Worm (Caenorhabditis elegans) whole organism, L1 larva: Measurements from ENCODE around the gene col-95.

ENCODE experiments used
- C04F5.9 ChIP-seq: sonication (generic microtip); optimal IDR thresholded peaks from 2 replicates; lab custom pipeline; 2016; ENCODE audit warnings: missing genetic modification characterization, missing compliant biosample characterization
- C16A3.4 ChIP-seq: fragments of 150-350 bp; optimal IDR thresholded peaks from 2 replicates; lab custom pipeline; 2014; ENCODE audit warnings: missing biosample characterization, missing genetic modification characterization
- aha-1 ChIP-seq: fragments of 150-350 bp; optimal IDR thresholded peaks from 2 replicates; lab custom pipeline; 2014; ENCODE audit warnings: missing biosample characterization, missing genetic modification characterization
- blmp-1 ChIP-seq: fragments of 150-350 bp; optimal IDR thresholded peaks from 2 replicates; lab custom pipeline; 2014; ENCODE audit warnings: missing biosample characterization, missing genetic modification characterization
- ceh-90 ChIP-seq: sonication (generic microtip); optimal IDR thresholded peaks from 2 replicates; lab custom pipeline; 2016; ENCODE audit warnings: missing genetic modification characterization, missing compliant biosample characterization
- ces-1 ChIP-seq: fragments of 150-350 bp; optimal IDR thresholded peaks from 2 replicates; lab custom pipeline; 2014; ENCODE audit warnings: missing biosample characterization, missing genetic modification reagents, missing genetic modification characterization
- dsc-1 ChIP-seq: sonication (generic microtip); optimal IDR thresholded peaks from 2 replicates; lab custom pipeline; 2016; ENCODE audit warnings: mild to moderate bottlenecking, missing genetic modification characterization, missing compliant biosample characterization
- efl-3 ChIP-seq: fragments of 200-800 bp; sonication (Bioruptor generic); optimal IDR thresholded peaks from 2 replicates; lab custom pipeline; 2018; ENCODE audit warnings: mild to moderate bottlenecking, missing genetic modification characterization, missing compliant biosample characterization
- egl-13 ChIP-seq: sonication (generic microtip); optimal IDR thresholded peaks from 2 replicates; lab custom pipeline; 2016; ENCODE audit warnings: missing genotype, missing genetic modification reagents, missing genetic modification characterization, missing compliant biosample characterization
- egl-27 ChIP-seq, 2 experiments: fragments of 150-350 bp in 1 of 2; sonication (generic microtip); optimal IDR thresholded peaks; 3 replicates each; lab custom pipeline; 2017 to 2018; ENCODE audit warnings: missing biosample characterization in 2 of 2, missing genetic modification characterization in 2 of 2, missing genetic modification reagents in 2 of 2
- ets-5 ChIP-seq: fragments of 200-800 bp; sonication (Bioruptor generic); IDR thresholded peaks from 2 replicates; pipeline ENCODE4 v1.3.6; 2022; ENCODE audit warnings: missing genetic modification characterization, missing compliant biosample characterization
- fkh-4 ChIP-seq: sonication (generic microtip); optimal IDR thresholded peaks from 2 replicates; lab custom pipeline; 2016; ENCODE audit warnings: missing compliant biosample characterization, missing genetic modification characterization, borderline replicate concordance
- fkh-8 ChIP-seq: sonication (generic microtip); optimal IDR thresholded peaks from 2 replicates; lab custom pipeline; 2016; ENCODE audit warnings: mild to moderate bottlenecking, missing genetic modification characterization, missing compliant biosample characterization
- fos-1 ChIP-seq: fragments of 150-350 bp; optimal IDR thresholded peaks from 2 replicates; lab custom pipeline; 2014; ENCODE audit warnings: missing biosample characterization, missing genetic modification characterization
- grh-1 ChIP-seq: fragments of 200-800 bp; sonication (Bioruptor generic); IDR thresholded peaks from 2 replicates; pipeline ENCODE4 v1.3.6; 2022; ENCODE audit warnings: missing genetic modification reagents, missing genetic modification characterization, missing compliant biosample characterization
- hlh-4 ChIP-seq: sonication (generic microtip); optimal IDR thresholded peaks from 2 replicates; lab custom pipeline; 2016; ENCODE audit warnings: mild to moderate bottlenecking, missing genetic modification characterization, missing compliant biosample characterization
- lin-15B ChIP-seq: fragments of 150-350 bp; sonication (generic microtip); optimal IDR thresholded peaks from 3 replicates; lab custom pipeline; 2014; ENCODE audit warnings: missing biosample characterization, missing genetic modification characterization
- lin-39 ChIP-seq: fragments of 150-350 bp; optimal IDR thresholded peaks from 2 replicates; lab custom pipeline; 2014; ENCODE audit warnings: missing biosample characterization, missing genetic modification reagents, missing genetic modification characterization
- lir-3 ChIP-seq: sonication (generic microtip); optimal IDR thresholded peaks from 2 replicates; lab custom pipeline; 2016; ENCODE audit warnings: mild to moderate bottlenecking, missing genetic modification characterization, moderate library complexity, missing compliant biosample characterization; ENCODE audit not compliant: poor library complexity
- mdl-1 ChIP-seq, 2 experiments: fragments of 150-350 bp; optimal IDR thresholded peaks; 2 replicates each; lab custom pipeline; 2014 to 2017; ENCODE audit warnings: missing biosample characterization in 2 of 2, missing genetic modification characterization in 2 of 2, inconsistent platforms in 1 of 2
- mep-1 ChIP-seq: fragments of 150-350 bp; optimal IDR thresholded peaks from 2 replicates; lab custom pipeline; 2014; ENCODE audit warnings: missing biosample characterization, missing genetic modification characterization
- nhr-20 ChIP-seq: sonication (generic microtip); optimal IDR thresholded peaks from 2 replicates; lab custom pipeline; 2016; ENCODE audit warnings: mild to moderate bottlenecking, missing genetic modification characterization, missing compliant biosample characterization
- nhr-28 ChIP-seq: fragments of 150-350 bp; optimal IDR thresholded peaks from 2 replicates; lab custom pipeline; 2014; ENCODE audit warnings: missing biosample characterization, missing genetic modification characterization
- nhr-47 ChIP-seq: sonication (generic microtip); optimal IDR thresholded peaks from 2 replicates; lab custom pipeline; 2016; ENCODE audit warnings: mild to moderate bottlenecking, missing genetic modification characterization, moderate library complexity, missing compliant biosample characterization
- nhr-71 ChIP-seq: sonication (generic microtip); optimal IDR thresholded peaks from 2 replicates; lab custom pipeline; 2016; ENCODE audit warnings: mild to moderate bottlenecking, missing genetic modification characterization, moderate library complexity, missing compliant biosample characterization
- nhr-76 ChIP-seq: sonication (generic microtip); optimal IDR thresholded peaks from 2 replicates; lab custom pipeline; 2017; ENCODE audit warnings: missing biosample characterization, missing genetic modification characterization
- nhr-85 ChIP-seq: sonication (generic microtip); peaks from one replicate; lab custom pipeline; 2016; ENCODE audit warnings: missing genetic modification characterization, inconsistent platforms, missing compliant biosample characterization
- pag-3 ChIP-seq: sonication (generic microtip); optimal IDR thresholded peaks from 2 replicates; lab custom pipeline; 2017; ENCODE audit warnings: missing genetic modification characterization, mild to moderate bottlenecking, missing compliant biosample characterization, antibody characterized with exemption, borderline replicate concordance; ENCODE audit not compliant: insufficient read depth
- pax-3 ChIP-seq: fragments of 200-800 bp; sonication (Bioruptor generic); optimal IDR thresholded peaks from 2 replicates; lab custom pipeline; 2018; ENCODE audit warnings: mild to moderate bottlenecking, missing genetic modification characterization, moderate library complexity, missing compliant biosample characterization
- rnt-1 ChIP-seq: sonication (generic microtip); optimal IDR thresholded peaks from 2 replicates; lab custom pipeline; 2016; ENCODE audit warnings: mild to moderate bottlenecking, missing genetic modification characterization, moderate library complexity, missing compliant biosample characterization
- snpc-4 ChIP-seq: fragments of 150-350 bp; optimal IDR thresholded peaks from 2 replicates; lab custom pipeline; 2014; ENCODE audit warnings: missing biosample characterization, missing genetic modification characterization
- snu-23 ChIP-seq: sonication (generic microtip); optimal IDR thresholded peaks from 2 replicates; lab custom pipeline; 2016; ENCODE audit warnings: missing genetic modification characterization, missing compliant biosample characterization
- sox-4 ChIP-seq: sonication (generic microtip); optimal IDR thresholded peaks from 2 replicates; lab custom pipeline; 2016; ENCODE audit warnings: missing genetic modification characterization, missing compliant biosample characterization
- swsn-7 ChIP-seq: sonication (generic microtip); optimal IDR thresholded peaks from 2 replicates; lab custom pipeline; 2016; ENCODE audit warnings: missing genetic modification characterization, missing compliant biosample characterization
- tbx-2 ChIP-seq: sonication (generic microtip); optimal IDR thresholded peaks from 2 replicates; lab custom pipeline; 2016; ENCODE audit warnings: missing genetic modification characterization, missing compliant biosample characterization
- zag-1 ChIP-seq: fragments of 150-350 bp; optimal IDR thresholded peaks from 2 replicates; lab custom pipeline; 2014; ENCODE audit warnings: missing biosample characterization, missing genetic modification characterization
- zip-4 ChIP-seq: fragments of 200-800 bp; sonication (Bioruptor generic); optimal IDR thresholded peaks from 2 replicates; lab custom pipeline; 2018; ENCODE audit warnings: mild to moderate bottlenecking, missing genetic modification characterization, moderate library complexity, missing compliant biosample characterization
- ztf-11 ChIP-seq, 2 experiments: sonication (generic microtip); optimal IDR thresholded peaks; 2 replicates each; lab custom pipeline; 2016 to 2017; ENCODE audit warnings: missing genetic modification characterization in 2 of 2, missing biosample characterization in 1 of 2, missing compliant biosample characterization in 1 of 2
- ztf-4 ChIP-seq: fragments of 150-350 bp; optimal IDR thresholded peaks from 2 replicates; lab custom pipeline; 2014; ENCODE audit warnings: missing biosample characterization, missing genetic modification characterization

The col-95 gene

DNA sequence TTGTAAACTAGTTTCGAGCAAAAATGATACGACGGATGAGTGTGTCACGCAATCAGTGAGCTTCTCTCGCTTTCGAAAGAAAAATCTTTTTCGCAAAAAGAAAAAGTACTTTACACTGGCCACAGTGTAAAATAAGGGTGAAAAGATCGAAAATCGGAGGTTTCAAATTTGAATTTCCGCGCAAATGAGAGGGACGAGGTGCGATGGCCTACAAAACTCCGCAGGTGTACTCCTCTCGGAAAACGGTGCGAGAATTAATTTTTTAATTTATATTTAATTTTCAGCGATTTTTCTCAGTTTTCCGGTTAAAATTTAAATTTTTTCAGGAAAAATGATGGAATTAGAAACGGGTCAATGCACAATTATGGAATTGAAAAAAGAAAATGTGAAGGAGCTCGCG, 42.9 kb downstream of the col-95 start, which contains the start of gene mrt-2 (continued):
- TF ChIP-seq C04F5.9 (tag; lab: Kevin White, UChicago) (peak; percentile 91), grh-1 (peak; percentile 82), C16A3.4 (peak; percentile 68), egl-13 (tag; lab: Kevin White, UChicago) (peak; percentile 97), pax-3 (peak; percentile 95), snpc-4 (tag; lab: Kevin White, UChicago) (peak; percentile 37), fos-1 (peak; percentile 48), mdl-1 (tag; optimal IDR thresholded peaks at IDR 0.05; lab: Kevin White, UChicago) (peak in 1 of 2 experiments; percentile 58), nhr-85 (peak; percentile 97), ces-1 (GFP tag; lab: Kevin White, UChicago) (no peak), dsc-1 (tag; lab: Kevin White, UChicago) (peak; percentile 95), pag-3 (tag; lab: Kevin White, UChicago) (no peak), lir-3 (tag; lab: Kevin White, UChicago) (no peak), nhr-71 (peak; percentile 95), rnt-1 (no peak), snu-23 (GFP tag; lab: Kevin White, UChicago) (peak; percentile 89), nhr-20 (tag; lab: Kevin White, UChicago) (peak; percentile 92), ceh-90 (peak; percentile 99), lin-39 (tag; lab: Kevin White, UChicago) (peak; percentile 87), egl-27 (tag; optimal IDR thresholded peaks at IDR 0.05; lab: Kevin White, UChicago) (no peak), tbx-2 (peak; percentile 94), fkh-8 (tag; lab: Kevin White, UChicago) (peak; percentile 80), mep-1 (tag; lab: Kevin White, UChicago) (peak; percentile 79), fkh-4 (tag; lab: Kevin White, UChicago) (peak; percentile 98), hlh-4 (tag; lab: Kevin White, UChicago) (peak; percentile 60), sox-4 (tag; lab: Kevin White, UChicago) (peak; percentile 93), aha-1 (tag; lab: Kevin White, UChicago) (no peak), swsn-7 (tag; lab: Kevin White, UChicago) (peak; percentile 84), ztf-11 (tag; optimal IDR thresholded peaks at IDR 0.05; lab: Kevin White, UChicago) (peak in 1 of 2 experiments; percentile 95), nhr-76 (tag; lab: Kevin White, UChicago) (no peak), nhr-28 (tag; lab: Kevin White, UChicago) (no peak)

DNA sequence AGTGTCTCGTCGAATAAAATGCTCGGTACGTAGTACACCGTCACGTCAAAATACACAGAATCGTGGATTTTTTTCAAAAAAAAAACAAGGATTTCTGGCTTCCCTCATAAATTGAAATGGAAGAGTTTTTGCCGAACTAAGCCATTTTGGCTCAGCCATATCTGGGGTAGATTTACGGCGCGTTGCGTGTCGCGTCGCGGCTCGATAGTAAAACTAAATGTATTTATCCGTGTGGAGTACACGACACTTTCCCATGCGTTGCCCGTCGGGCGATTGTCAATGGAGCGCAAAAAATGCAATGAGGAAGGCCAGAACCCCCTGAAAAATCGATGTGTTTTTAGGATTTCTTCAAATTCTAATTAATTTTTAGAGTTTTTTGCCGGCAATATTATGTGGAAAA, 46.4 kb downstream of the col-95 start:
- TF ChIP-seq snu-23 (GFP tag; lab: Kevin White, UChicago) (no peak), swsn-7 (tag; lab: Kevin White, UChicago) (no peak), ztf-4 (tag; lab: Kevin White, UChicago) (no peak), zip-4 (GFP tag; lab: Kevin White, UChicago) (no peak), fos-1 (no peak), efl-3 (GFP tag; lab: Kevin White, UChicago) (no peak), lir-3 (tag; lab: Kevin White, UChicago) (no peak), zag-1 (tag; lab: Kevin White, UChicago) (no peak), lin-15B (no peak)

DNA sequence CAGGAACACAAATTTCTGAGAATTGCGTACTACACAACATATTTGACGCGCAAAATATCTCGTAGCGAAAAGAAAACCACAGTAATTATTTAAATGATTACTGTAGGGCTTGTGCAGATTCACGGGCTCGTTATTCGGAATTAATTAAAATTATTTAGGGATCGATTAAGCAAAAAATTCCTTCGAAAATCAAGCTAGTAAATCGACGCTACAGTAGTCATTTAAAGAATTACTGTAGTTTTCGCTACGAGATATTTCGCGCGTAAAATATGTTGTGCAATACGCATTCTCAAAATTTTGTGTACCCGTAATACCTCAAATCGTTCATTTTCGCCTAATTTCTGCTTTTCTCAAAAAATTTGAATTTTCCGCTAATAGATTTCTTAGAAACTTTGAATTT, 47.0 kb downstream of the col-95 start:
- TF ChIP-seq nhr-47 (tag; lab: Kevin White, UChicago), result no peak
- TF ChIP-seq nhr-85, result no peak
- TF ChIP-seq blmp-1 (tag; lab: Kevin White, UChicago), result no peak
- TF ChIP-seq ets-5 (GFP tag; lab: Robert Waterston, UW), result no peak
- no peak for TF ChIP-seq grh-1
